Fruit fly (Drosophila melanogaster): ENCODE measurements around the gene CG3176.

CG3176 gene

DNA sequence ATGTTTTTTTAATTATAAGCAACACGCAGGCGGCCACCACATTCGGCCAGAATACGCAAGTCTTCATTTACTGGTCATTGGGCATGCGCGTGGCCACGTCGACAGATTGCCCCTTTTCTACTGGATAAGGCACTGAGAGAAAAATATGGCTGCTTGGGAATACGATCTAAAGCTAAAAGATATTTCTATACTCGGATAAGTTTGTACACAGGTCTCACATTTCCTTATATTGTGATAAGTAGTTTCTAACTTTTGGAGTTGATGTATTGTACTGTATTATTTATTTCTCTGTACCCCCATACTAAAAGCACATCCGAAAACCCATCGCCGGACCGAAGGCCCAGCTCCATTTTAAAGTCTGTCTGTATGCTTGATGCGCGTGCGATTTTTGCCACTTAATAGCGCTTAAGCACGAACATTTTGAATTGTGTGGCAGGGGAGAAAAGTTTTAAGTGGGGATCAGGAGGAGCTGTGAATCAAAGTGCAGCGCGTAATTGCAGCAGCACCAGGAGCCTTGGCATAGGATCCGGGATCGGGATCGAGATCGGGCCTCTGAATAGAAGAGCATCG lies 37.6 kb upstream of the CG3176 start (continued):
- peak; percentile 75 for TF ChIP-seq dsx (GFP tag; optimal IDR thresholded peaks at IDR 0.05; ENCODE audit: poor library complexity, severe bottlenecking)
- TF ChIP-seq CG4318 (GFP tag; optimal IDR thresholded peaks at IDR 0.05) = no peak
- peak; percentile 25 for TF ChIP-seq Ets21C (GFP tag; optimal IDR thresholded peaks at IDR 0.05)
- TF ChIP-seq fkh (GFP tag; optimal IDR thresholded peaks at IDR 0.05) = no peak
- peak; percentile 69 for TF ChIP-seq acj6 (GFP tag; optimal IDR thresholded peaks at IDR 0.05)
- TF ChIP-seq pdm3 (GFP tag; optimal IDR thresholded peaks at IDR 0.05) = peak; percentile 60
- peak; percentile 39 for TF ChIP-seq vri (GFP tag; optimal IDR thresholded peaks at IDR 0.05)
- TF ChIP-seq eg (GFP tag; IDR thresholded peaks at IDR 0.05) = 0 out of 3 replicates have a peak, but pooled peaks have one; percentile 12
- peak; percentile 23 for TF ChIP-seq CG16779 (tag; optimal IDR thresholded peaks at IDR 0.05)
- peak; percentile 92 for TF ChIP-seq Eip78C (GFP tag)
- peak; percentile 53 for TF ChIP-seq OdsH (GFP tag; optimal IDR thresholded peaks at IDR 0.05)
- TF ChIP-seq CG8632 (GFP tag; optimal IDR thresholded peaks at IDR 0.05) = peak; percentile 43
- no peak for TF ChIP-seq Hr4 (GFP tag; optimal IDR thresholded peaks at IDR 0.05)
- no peak; the same call in 1 of the 2 replicates for TF ChIP-seq CG15336 (GFP tag; IDR thresholded peaks at IDR 0.05)
- peak; percentile 75 for TF ChIP-seq Ets96B (tag; optimal IDR thresholded peaks at IDR 0.05)

- TF ChIP-seq CG10631 (GFP tag; optimal IDR thresholded peaks at IDR 0.05) (no peak), Gug (GFP tag; IDR thresholded peaks at IDR 0.05) (no peak), CG6792 (GFP tag; optimal IDR thresholded peaks at IDR 0.05) (peak; percentile 41), CG3032 (tag; optimal IDR thresholded peaks at IDR 0.05) (peak; percentile 51), Ets96B (tag; optimal IDR thresholded peaks at IDR 0.05) (peak; percentile 30), fd85E (GFP tag; optimal IDR thresholded peaks at IDR 0.05) (no peak), Hr4 (GFP tag; optimal IDR thresholded peaks at IDR 0.05) (no peak), acj6 (GFP tag; optimal IDR thresholded peaks at IDR 0.05) (peak; percentile 37), CG6808 (GFP tag; optimal IDR thresholded peaks at IDR 0.05) (peak; percentile 41), Eip78C (GFP tag) (peak; percentile 84), ss (GFP tag; optimal IDR thresholded peaks at IDR 0.05) (peak; percentile 32 to 53), Ets21C (GFP tag; optimal IDR thresholded peaks at IDR 0.05) (no peak), CG4318 (GFP tag; optimal IDR thresholded peaks at IDR 0.05) (no peak), Hr38 (GFP tag; optimal IDR thresholded peaks at IDR 0.05) (no peak), Met (GFP tag; optimal IDR thresholded peaks at IDR 0.05) (peak; percentile 43), svp (GFP tag) (peak; percentile 80), pdm3 (GFP tag; optimal IDR thresholded peaks at IDR 0.05) (no peak), net (GFP tag; optimal IDR thresholded peaks at IDR 0.05) (no peak), CG8632 (GFP tag; optimal IDR thresholded peaks at IDR 0.05) (peak; percentile 14), topi (GFP tag; optimal IDR thresholded peaks at IDR 0.05) (peak; percentile 55), CG11902 (GFP tag; optimal IDR thresholded peaks at IDR 0.05) (no peak), achi (GFP tag; optimal IDR thresholded peaks at IDR 0.05) (peak; percentile 2), CG10669 (GFP tag; optimal IDR thresholded peaks at IDR 0.05) (peak; percentile 46), CG11762 (GFP tag; optimal IDR thresholded peaks at IDR 0.05; ENCODE audit: insufficient read depth) (no peak), dac (GFP tag; optimal IDR thresholded peaks at IDR 0.05) (no peak), lz (GFP tag; optimal IDR thresholded peaks at IDR 0.05) (peak; percentile 36), Eip93F (GFP tag; optimal IDR thresholded peaks at IDR 0.05) (no peak), CG31627 (GFP tag; optimal IDR thresholded peaks at IDR 0.05) (peak; percentile 44), CG6854 (GFP tag; optimal IDR thresholded peaks at IDR 0.05) (no peak), fkh (GFP tag; optimal IDR thresholded peaks at IDR 0.05) (no peak), dsx (GFP tag; optimal IDR thresholded peaks at IDR 0.05; ENCODE audit: poor library complexity, severe bottlenecking) (peak; percentile 37), CG6276 (GFP tag; optimal IDR thresholded peaks at IDR 0.05) (no peak), CG9139 (GFP tag; optimal IDR thresholded peaks at IDR 0.05) (no peak), cyc (GFP tag; optimal IDR thresholded peaks at IDR 0.05) (peak; percentile 31), Sox102F (GFP tag; optimal IDR thresholded peaks at IDR 0.05) (peak; percentile 42), CG34406 (GFP tag; optimal IDR thresholded peaks at IDR 0.05) (peak; percentile 5), CG16779 (tag; optimal IDR thresholded peaks at IDR 0.05) (no peak), CG6163 (GFP tag; IDR thresholded peaks at IDR 0.05) (no peak), esn (GFP tag; optimal IDR thresholded peaks at IDR 0.05) (peak; percentile 47), Hr39 (GFP tag; optimal IDR thresholded peaks at IDR 0.05) (peak; percentile 35), fd59A (GFP tag; optimal IDR thresholded peaks at IDR 0.05) (peak; percentile 23), CG8119 (GFP tag; IDR thresholded peaks at IDR 0.05) (no peak), OdsH (GFP tag; optimal IDR thresholded peaks at IDR 0.05) (peak; percentile 6), eg (GFP tag; IDR thresholded peaks at IDR 0.05) (no peak), CG7368 (GFP tag; optimal IDR thresholded peaks at IDR 0.05) (peak; percentile 4)
These were observed 35.7 kb upstream of the CG3176 start for dm6 chrX:446002-446401.
